Worm (Caenorhabditis elegans) whole organism, mixed stage, embryonic: ENCODE measurements around the gene tag-51.

Source experiments
- M03D4.4 ChIP-seq: sonication (generic microtip); optimal IDR thresholded peaks from 2 replicates; lab custom pipeline; 2017; ENCODE audit warnings: mild to moderate bottlenecking, missing genetic modification characterization, missing compliant biosample characterization
- bed-3 ChIP-seq: fragments of 200-800 bp; sonication (Bioruptor generic); optimal IDR thresholded peaks from 3 replicates; lab custom pipeline; 2018; ENCODE audit warnings: mild to moderate bottlenecking, missing genetic modification characterization, moderate library complexity, missing compliant biosample characterization
- blmp-1 ChIP-seq: fragments of 150-350 bp; optimal IDR thresholded peaks from 2 replicates; lab custom pipeline; 2014; ENCODE audit warnings: missing biosample characterization, missing genetic modification characterization
- ceh-39 ChIP-seq: fragments of 150-350 bp; optimal IDR thresholded peaks from 2 replicates; lab custom pipeline; 2014; ENCODE audit warnings: missing biosample characterization, missing genetic modification characterization
- ceh-43 ChIP-seq: fragments of 200-800 bp; sonication (Bioruptor generic); optimal IDR thresholded peaks from 2 replicates; lab custom pipeline; 2018; ENCODE audit warnings: mild to moderate bottlenecking, missing genetic modification characterization, moderate library complexity, missing compliant biosample characterization
- ceh-83 ChIP-seq: fragments of 200-800 bp; sonication (Bioruptor generic); optimal IDR thresholded peaks from 2 replicates; lab custom pipeline; 2018; ENCODE audit warnings: mild to moderate bottlenecking, missing genetic modification characterization, missing compliant biosample characterization
- ces-1 ChIP-seq: fragments of 150-350 bp; optimal IDR thresholded peaks from 2 replicates; lab custom pipeline; 2014; ENCODE audit warnings: missing biosample characterization, missing genetic modification reagents, missing genetic modification characterization
- cnd-1 ChIP-seq: fragments of 200-800 bp; sonication (Bioruptor generic); optimal IDR thresholded peaks from 2 replicates; lab custom pipeline; 2018; ENCODE audit warnings: mild to moderate bottlenecking, missing genetic modification characterization, missing compliant biosample characterization
- drap-1 ChIP-seq: fragments of 200-800 bp; sonication (Bioruptor generic); optimal IDR thresholded peaks from 3 replicates; lab custom pipeline; 2018; ENCODE audit warnings: mild to moderate bottlenecking, missing genetic modification characterization, missing compliant biosample characterization
- elt-1 ChIP-seq: sonication (generic microtip); optimal IDR thresholded peaks from 2 replicates; lab custom pipeline; 2017; ENCODE audit warnings: missing genetic modification characterization, mild to moderate bottlenecking, missing compliant biosample characterization, antibody characterized with exemption, moderate library complexity, borderline replicate concordance; ENCODE audit not compliant: insufficient read depth
- elt-3 ChIP-seq: fragments of 150-350 bp; optimal IDR thresholded peaks from 2 replicates; lab custom pipeline; 2014; ENCODE audit warnings: missing biosample characterization, missing genetic modification characterization
- flh-1 ChIP-seq: fragments of 200-800 bp; sonication (Bioruptor generic); optimal IDR thresholded peaks from 2 replicates; lab custom pipeline; 2018; ENCODE audit warnings: mild to moderate bottlenecking, missing genetic modification characterization, moderate library complexity, missing compliant biosample characterization
- ham-2 ChIP-seq: fragments of 200-800 bp; sonication (Bioruptor generic); optimal IDR thresholded peaks from 2 replicates; lab custom pipeline; 2018; ENCODE audit warnings: mild to moderate bottlenecking, missing genetic modification characterization, missing compliant biosample characterization
- hlh-1 ChIP-seq: fragments of 150-350 bp; optimal IDR thresholded peaks from 2 replicates; lab custom pipeline; 2014; ENCODE audit warnings: missing biosample characterization, missing genetic modification reagents, missing genetic modification characterization
- lin-13 ChIP-seq: fragments of 150-350 bp; optimal IDR thresholded peaks from 2 replicates; lab custom pipeline; 2014; ENCODE audit warnings: missing biosample characterization, missing genetic modification characterization
- lin-32 ChIP-seq: fragments of 200-800 bp; sonication (Bioruptor generic); optimal IDR thresholded peaks from 2 replicates; lab custom pipeline; 2018; ENCODE audit warnings: mild to moderate bottlenecking, missing genetic modification characterization, missing compliant biosample characterization
- lsy-2 ChIP-seq: fragments of 150-350 bp; optimal IDR thresholded peaks from 2 replicates; lab custom pipeline; 2014; ENCODE audit warnings: missing biosample characterization, missing genetic modification characterization
- mab-5 ChIP-seq: fragments of 150-350 bp; optimal IDR thresholded peaks from 2 replicates; lab custom pipeline; 2014; ENCODE audit warnings: missing biosample characterization, missing genetic modification characterization
- mep-1 ChIP-seq: fragments of 150-350 bp; optimal IDR thresholded peaks from 2 replicates; lab custom pipeline; 2017; ENCODE audit warnings: missing biosample characterization, missing genetic modification reagents, missing genetic modification characterization, inconsistent platforms
- mls-2 ChIP-seq: sonication (generic microtip); optimal IDR thresholded peaks from 2 replicates; lab custom pipeline; 2016; ENCODE audit warnings: mild to moderate bottlenecking, missing genetic modification characterization, moderate library complexity, missing compliant biosample characterization
- nhr-12 ChIP-seq: fragments of 150-350 bp; optimal IDR thresholded peaks from 2 replicates; lab custom pipeline; 2014; ENCODE audit warnings: missing biosample characterization, missing genetic modification characterization
- nhr-2 ChIP-seq: fragments of 150-350 bp; optimal IDR thresholded peaks from 2 replicates; lab custom pipeline; 2014; ENCODE audit warnings: missing biosample characterization, missing genetic modification characterization
- nhr-237 ChIP-seq: fragments of 150-350 bp; optimal IDR thresholded peaks from 2 replicates; lab custom pipeline; 2014; ENCODE audit warnings: missing biosample characterization, missing genetic modification characterization
- nhr-28 ChIP-seq: fragments of 150-350 bp; optimal IDR thresholded peaks from 2 replicates; lab custom pipeline; 2014; ENCODE audit warnings: missing biosample characterization, missing genetic modification characterization
- nhr-76 ChIP-seq: sonication (generic microtip); optimal IDR thresholded peaks from 2 replicates; lab custom pipeline; 2017; ENCODE audit warnings: missing biosample characterization, missing genetic modification characterization
- pha-4 ChIP-seq: fragments of 150-350 bp; optimal IDR thresholded peaks from 2 replicates; lab custom pipeline; 2018; ENCODE audit warnings: missing biosample characterization, missing genetic modification reagents, missing genetic modification characterization
- sem-2 ChIP-seq: fragments of 200-800 bp; sonication (Bioruptor generic); optimal IDR thresholded peaks from 2 replicates; lab custom pipeline; 2018; ENCODE audit warnings: mild to moderate bottlenecking, missing genetic modification characterization, missing compliant biosample characterization
- snpc-4 ChIP-seq: fragments of 150-350 bp; optimal IDR thresholded peaks from 2 replicates; lab custom pipeline; 2014; ENCODE audit warnings: missing biosample characterization, missing genetic modification characterization
- sptf-1 ChIP-seq: sonication (generic microtip); optimal IDR thresholded peaks from 2 replicates; lab custom pipeline; 2017; ENCODE audit warnings: mild to moderate bottlenecking, missing genetic modification characterization, moderate library complexity, missing compliant biosample characterization
- tbx-8 ChIP-seq: fragments of 200-800 bp; sonication (Bioruptor generic); optimal IDR thresholded peaks from 2 replicates; lab custom pipeline; 2018; ENCODE audit warnings: mild to moderate bottlenecking, missing genetic modification characterization, moderate library complexity, missing compliant biosample characterization
- unc-120 ChIP-seq: sonication (generic microtip); optimal IDR thresholded peaks from 2 replicates; lab custom pipeline; 2017; ENCODE audit warnings: missing genetic modification characterization, missing compliant biosample characterization; ENCODE audit not compliant: poor library complexity, severe bottlenecking
- unc-39 ChIP-seq: fragments of 150-350 bp; optimal IDR thresholded peaks from 2 replicates; lab custom pipeline; 2014; ENCODE audit warnings: missing biosample characterization, missing genetic modification characterization
- unc-62 ChIP-seq: fragments of 150-350 bp; optimal IDR thresholded peaks from 2 replicates; lab custom pipeline; 2014; ENCODE audit warnings: missing biosample characterization, missing genetic modification reagents, missing genetic modification characterization
- zip-8 ChIP-seq: fragments of 150-350 bp; optimal IDR thresholded peaks from 2 replicates; lab custom pipeline; 2014; ENCODE audit warnings: missing biosample characterization, missing genetic modification characterization

tag-51 gene

DNA sequence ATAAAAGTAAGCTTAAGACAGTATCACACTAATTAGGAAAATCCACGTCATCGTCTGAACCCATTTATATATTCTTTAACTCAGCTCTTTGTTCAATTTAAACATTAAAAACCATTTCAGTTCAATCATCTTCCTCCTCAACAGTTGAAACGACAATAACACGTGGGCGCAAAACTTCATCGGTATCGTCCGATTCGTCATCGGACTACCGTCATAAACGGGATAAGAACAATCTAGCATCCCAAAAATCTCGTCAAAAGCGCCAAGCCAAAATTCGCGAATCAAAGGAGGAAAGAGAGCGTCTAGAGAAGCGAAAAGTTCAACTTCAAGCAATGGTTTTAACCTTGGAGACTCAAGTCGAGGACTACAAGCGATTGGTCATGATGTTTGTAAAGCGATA, 18.8 kb upstream of the tag-51 start:
- TF ChIP-seq nhr-12 (tag; lab: Kevin White, UChicago), result no peak
- no peak for TF ChIP-seq tbx-8 (GFP tag; lab: Kevin White, UChicago)
- TF ChIP-seq unc-39 (tag; lab: Kevin White, UChicago), result no peak
- no peak for TF ChIP-seq blmp-1 (tag; lab: Kevin White, UChicago)
- TF ChIP-seq elt-3 (tag; lab: Kevin White, UChicago), result no peak
- TF ChIP-seq M03D4.4 (tag; lab: Kevin White, UChicago), result no peak

DNA sequence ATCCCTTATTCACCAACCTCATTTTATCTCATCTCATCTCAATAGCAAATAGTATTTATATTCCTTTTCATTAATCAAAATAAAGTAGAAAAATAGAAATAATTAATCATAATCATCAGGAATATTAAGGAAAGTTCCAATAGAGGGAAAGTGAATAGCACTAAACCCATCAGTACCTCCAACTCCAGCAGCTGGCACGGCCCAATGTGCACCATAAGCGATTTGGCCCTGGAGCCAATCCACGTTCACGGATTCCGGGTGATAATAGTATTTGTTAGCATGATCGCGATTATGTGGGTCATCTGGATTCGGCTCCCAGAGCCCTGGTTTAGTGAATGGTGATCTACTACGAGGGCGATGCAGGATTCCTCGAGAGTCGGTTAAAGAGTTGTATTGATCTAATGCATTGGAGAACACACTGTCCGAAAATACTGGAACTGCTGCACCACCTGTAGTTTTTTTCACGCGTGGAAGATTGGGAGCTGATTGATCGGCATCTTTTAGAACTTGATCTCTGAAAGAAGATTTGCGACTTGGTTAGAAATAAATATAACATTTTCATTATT, 18.2 kb upstream of the tag-51 start:
- TF ChIP-seq ceh-39 (tag; lab: Kevin White, UChicago) (no peak), cnd-1 (tag; lab: Kevin White, UChicago) (peak; percentile 40), nhr-28 (tag; lab: Kevin White, UChicago) (no peak), lin-32 (GFP tag; lab: Kevin White, UChicago) (peak; percentile 3), mab-5 (no peak), M03D4.4 (tag; lab: Kevin White, UChicago) (peak; percentile 57), nhr-2 (no peak), blmp-1 (tag; lab: Kevin White, UChicago) (no peak), nhr-237 (tag; lab: Kevin White, UChicago) (peak; percentile 60), pha-4 (tag; lab: Kevin White, UChicago) (peak; percentile 20), sem-2 (GFP tag; lab: Kevin White, UChicago) (peak; percentile 62), mls-2 (peak; percentile 79), sptf-1 (tag; lab: Kevin White, UChicago) (peak; percentile 88), tbx-8 (GFP tag; lab: Kevin White, UChicago) (peak; percentile 66), ham-2 (GFP tag; lab: Kevin White, UChicago) (peak; percentile 47), ces-1 (GFP tag; lab: Kevin White, UChicago) (peak; percentile 46), lsy-2 (tag; lab: Kevin White, UChicago) (peak; percentile 4), elt-3 (tag; lab: Kevin White, UChicago) (peak; percentile 85), zip-8 (tag; lab: Kevin White, UChicago) (no peak), ceh-83 (peak; percentile 64), snpc-4 (no peak), drap-1 (peak; percentile 76), unc-39 (tag; lab: Kevin White, UChicago) (peak; percentile 50), ceh-43 (peak; percentile 48), flh-1 (peak; percentile 69), unc-62 (peak; percentile 14), unc-120 (tag; lab: Kevin White, UChicago) (peak; percentile 53), nhr-76 (tag; lab: Kevin White, UChicago) (no peak), bed-3 (GFP tag; lab: Kevin White, UChicago) (peak; percentile 38)

DNA sequence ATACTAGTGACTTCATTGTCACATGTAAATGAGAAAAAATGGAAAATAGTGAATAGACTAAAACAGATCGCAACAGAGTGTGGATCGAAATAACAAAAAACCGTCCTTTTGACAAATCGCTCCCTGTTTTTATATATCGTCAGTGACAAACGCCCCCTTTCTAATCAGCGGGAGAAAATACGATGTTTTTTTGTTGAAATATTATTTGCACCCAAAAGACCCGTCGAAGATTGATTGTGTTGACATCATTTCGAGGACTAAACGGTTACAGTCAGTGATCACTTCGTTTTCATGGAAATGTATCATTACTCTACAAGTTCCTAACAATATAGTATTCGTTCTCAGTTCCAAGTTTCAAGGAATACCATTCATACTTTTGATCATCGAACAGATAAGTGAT, 14.5 kb upstream of the tag-51 start, which contains the start of gene dos-3:
Gene dos-3 (minus strand): TSS at position 101 of the 400 bp plus-strand sequence.
- no peak for TF ChIP-seq ces-1 (GFP tag; lab: Kevin White, UChicago)
- no peak for TF ChIP-seq lsy-2 (tag; lab: Kevin White, UChicago)
- TF ChIP-seq mab-5, result no peak
- no peak for TF ChIP-seq drap-1
- no peak for TF ChIP-seq lin-13
- no peak for TF ChIP-seq elt-1 (tag; lab: Kevin White, UChicago)
- TF ChIP-seq nhr-76 (tag; lab: Kevin White, UChicago), result no peak
- no peak for TF ChIP-seq blmp-1 (tag; lab: Kevin White, UChicago)
- TF ChIP-seq ham-2 (GFP tag; lab: Kevin White, UChicago), result no peak
- TF ChIP-seq nhr-12 (tag; lab: Kevin White, UChicago), result no peak
- no peak for TF ChIP-seq zip-8 (tag; lab: Kevin White, UChicago)
- no peak for TF ChIP-seq unc-120 (tag; lab: Kevin White, UChicago)
- no peak for TF ChIP-seq snpc-4
- no peak for TF ChIP-seq hlh-1 (tag; lab: Kevin White, UChicago)

DNA sequence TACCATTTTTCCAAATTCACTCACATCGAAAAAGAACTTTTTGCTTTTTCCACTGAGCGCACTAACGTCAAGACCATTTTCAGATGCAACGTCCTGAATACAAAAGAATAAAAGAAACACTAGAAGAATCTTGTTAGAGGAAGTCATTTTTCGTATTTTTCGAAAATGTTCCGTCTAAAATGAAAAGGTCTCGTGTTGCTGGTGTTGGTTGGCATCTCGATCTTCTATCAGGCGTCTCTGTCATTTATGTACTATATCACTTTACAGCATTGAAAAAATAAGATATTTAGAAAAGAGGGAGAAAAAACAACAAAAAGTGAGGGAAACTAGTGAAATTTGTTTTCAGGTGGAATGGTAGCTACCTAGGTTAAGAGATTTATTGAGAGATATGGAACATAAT, 12.8 kb upstream of the tag-51 start, which contains the start of gene K02F3.9:
Gene K02F3.9 (minus strand): TSS at position 190 of the 400 bp plus-strand sequence.
- TF ChIP-seq mep-1, result no peak
- no peak for TF ChIP-seq lin-13
- TF ChIP-seq elt-3 (tag; lab: Kevin White, UChicago), result no peak
- TF ChIP-seq ceh-43, result no peak
- no peak for TF ChIP-seq ham-2 (GFP tag; lab: Kevin White, UChicago)
